Fruit fly (Drosophila melanogaster) whole organism, embryonic: ENCODE data around the gene CG1542.
A peak's percentile ranks its signal among the peaks of the same experiment; 100 is the strongest.

ENCODE experiments used
- CG10267 ChIP-seq: fragments of 200-800 bp; sonication (Bioruptor generic); optimal IDR thresholded peaks from 2 replicates; lab custom pipeline; 2018; ENCODE audit warnings: missing biosample characterization, mild to moderate bottlenecking, missing genetic modification characterization, moderate library complexity
- CG10462 ChIP-seq: fragments of 200-800 bp; sonication (Bioruptor generic); optimal IDR thresholded peaks from 2 replicates; lab custom pipeline; 2016; ENCODE audit warnings: missing biosample characterization, missing genetic modification characterization
- CG11456 ChIP-seq: fragments of 200-800 bp; sonication (Bioruptor generic); IDR thresholded peaks from 3 replicates; pipeline ENCODE4 v1.3.6; 2022; ENCODE audit warnings: missing biosample characterization, missing genetic modification characterization
- CG14667 ChIP-seq: fragments of 200-800 bp; sonication (Bioruptor generic); IDR thresholded peaks from 2 replicates; pipeline ENCODE4 v1.3.6; 2022; ENCODE audit warnings: missing biosample characterization, missing genetic modification characterization
- CG14710 ChIP-seq: fragments of 200-800 bp; sonication (Bioruptor generic); optimal IDR thresholded peaks from 3 replicates; lab custom pipeline; 2019; ENCODE audit warnings: missing biosample characterization, mild to moderate bottlenecking, missing genetic modification characterization, moderate library complexity
- CG15479 ChIP-seq: fragments of 200-800 bp; sonication (Bioruptor generic); optimal IDR thresholded peaks from 3 replicates; lab custom pipeline; 2019; ENCODE audit warnings: missing biosample characterization, mild to moderate bottlenecking, missing genetic modification characterization, moderate library complexity
- CG2199 ChIP-seq: fragments of 200-800 bp; sonication (Bioruptor generic); IDR thresholded peaks from 3 replicates; pipeline ENCODE4 v1.3.6; 2022; ENCODE audit warnings: missing biosample characterization, missing genetic modification characterization
- CG2875 ChIP-seq: fragments of 200-800 bp; sonication (Bioruptor generic); optimal IDR thresholded peaks from 2 replicates; lab custom pipeline; 2017; ENCODE audit warnings: missing biosample characterization, mild to moderate bottlenecking, missing genetic modification characterization, missing genetic modification reagents
- CG31365 ChIP-seq: fragments of 200-800 bp; sonication (Bioruptor generic); optimal IDR thresholded peaks from 2 replicates; lab custom pipeline; 2018; ENCODE audit warnings: missing biosample characterization, mild to moderate bottlenecking, missing genetic modification characterization
- CG31388 ChIP-seq: fragments of 200-800 bp; sonication (Bioruptor generic); optimal IDR thresholded peaks from 2 replicates; lab custom pipeline; 2016; ENCODE audit warnings: missing biosample characterization, missing genetic modification characterization
- CG42726 ChIP-seq: fragments of 200-800 bp; sonication (Bioruptor generic); IDR thresholded peaks from 2 replicates; pipeline ENCODE4 v1.3.6; 2022; ENCODE audit warnings: missing biosample characterization, missing genetic modification characterization; ENCODE audit not compliant: partially characterized antibody
- CG4282 ChIP-seq: fragments of 200-800 bp; sonication (Bioruptor generic); optimal IDR thresholded peaks from 2 replicates; lab custom pipeline; 2016; ENCODE audit warnings: missing biosample characterization, missing genetic modification characterization
- CG4854 ChIP-seq: fragments of 200-800 bp; sonication (Bioruptor generic); optimal IDR thresholded peaks from 2 replicates; lab custom pipeline; 2016; ENCODE audit warnings: missing biosample characterization, missing genetic modification characterization, inconsistent platforms
- CG7372 ChIP-seq: fragments of 200-800 bp; sonication (Bioruptor generic); IDR thresholded peaks from 2 replicates; pipeline ENCODE4 v1.3.6; 2022; ENCODE audit warnings: missing biosample characterization, missing genetic modification characterization
- CG9609 ChIP-seq: fragments of 200-800 bp; sonication (Bioruptor generic); optimal IDR thresholded peaks from 3 replicates; lab custom pipeline; 2016; ENCODE audit warnings: missing biosample characterization, missing genetic modification characterization
- CG9932 ChIP-seq: fragments of 200-800 bp; sonication (Bioruptor generic); IDR thresholded peaks from 2 replicates; pipeline ENCODE4 v1.3.6; 2022; ENCODE audit warnings: missing biosample characterization, missing genetic modification characterization
- Dll ChIP-seq: fragments of 200-800 bp; sonication (Bioruptor generic); IDR thresholded peaks from 4 replicates; pipeline ENCODE4 v1.3.6; 2022; ENCODE audit warnings: missing biosample characterization, missing genetic modification characterization; ENCODE audit not compliant: partially characterized antibody
- Lhr ChIP-seq: fragments of 200-800 bp; sonication (Bioruptor generic); optimal IDR thresholded peaks from 3 replicates; lab custom pipeline; 2017; ENCODE audit warnings: mild to moderate bottlenecking, missing biosample characterization, missing genetic modification reagents, missing genetic modification characterization
- MTF-1 ChIP-seq: fragments of 200-800 bp; sonication (Bioruptor generic); optimal IDR thresholded peaks from 2 replicates; lab custom pipeline; 2018; ENCODE audit warnings: missing biosample characterization, mild to moderate bottlenecking, missing genetic modification characterization, borderline replicate concordance
- Mes4 ChIP-seq: fragments of 200-800 bp; sonication (Bioruptor generic); optimal IDR thresholded peaks from 2 replicates; lab custom pipeline; 2016; ENCODE audit warnings: missing biosample characterization, missing genetic modification characterization
- NC2β ChIP-seq: fragments of 200-800 bp; sonication (Bioruptor generic); optimal IDR thresholded peaks from 2 replicates; lab custom pipeline; 2016; ENCODE audit warnings: missing biosample characterization, missing genetic modification characterization
- NFAT ChIP-seq: fragments of 200-800 bp; sonication (Bioruptor generic); IDR thresholded peaks from 2 replicates; pipeline ENCODE4 v1.3.6; 2022; ENCODE audit warnings: missing biosample characterization, missing genetic modification characterization
- NK7.1 ChIP-seq: fragments of 200-800 bp; sonication (Bioruptor generic); optimal IDR thresholded peaks from 3 replicates; lab custom pipeline; 2016; ENCODE audit warnings: missing biosample characterization, missing genetic modification characterization
- Neu2 ChIP-seq: fragments of 200-800 bp; sonication (Bioruptor generic); optimal IDR thresholded peaks from 3 replicates; lab custom pipeline; 2016; ENCODE audit warnings: missing biosample characterization, missing genetic modification characterization, borderline replicate concordance
- Nf-YA ChIP-seq: fragments of 200-800 bp; sonication (Bioruptor generic); IDR thresholded peaks from 2 replicates; pipeline ENCODE4 v1.3.6; 2022; ENCODE audit warnings: missing biosample characterization, missing genetic modification characterization
- Rx ChIP-seq: fragments of 200-800 bp; sonication (Bioruptor generic); IDR thresholded peaks from 2 replicates; pipeline ENCODE4 v1.3.6; 2022; ENCODE audit warnings: missing biosample characterization, missing genetic modification characterization
- TFAM ChIP-seq: fragments of 200-800 bp; sonication (Bioruptor generic); optimal IDR thresholded peaks from 2 replicates; lab custom pipeline; 2017; ENCODE audit warnings: missing biosample characterization, missing genetic modification characterization, inconsistent platforms
- Xbp1 ChIP-seq: fragments of 200-800 bp; sonication (Bioruptor generic); optimal IDR thresholded peaks from 3 replicates; lab custom pipeline; 2016; ENCODE audit warnings: missing biosample characterization, mild to moderate bottlenecking, missing genetic modification characterization
- bab2 ChIP-seq: fragments of 200-800 bp; sonication (Bioruptor generic); optimal IDR thresholded peaks from 2 replicates; lab custom pipeline; 2016; ENCODE audit warnings: missing biosample characterization, missing genetic modification characterization
- btn ChIP-seq: fragments of 200-800 bp; sonication (Bioruptor generic); optimal IDR thresholded peaks from 2 replicates; lab custom pipeline; 2016; ENCODE audit warnings: missing biosample characterization, missing genetic modification characterization
- cas ChIP-seq: fragments of 200-800 bp; sonication (Bioruptor generic); IDR thresholded peaks from 2 replicates; pipeline ENCODE4 v1.3.6; 2022; ENCODE audit warnings: missing biosample characterization, missing genetic modification characterization
- corto ChIP-seq: fragments of 200-800 bp; sonication (Bioruptor generic); optimal IDR thresholded peaks from 2 replicates; lab custom pipeline; 2016; ENCODE audit warnings: missing biosample characterization, mild to moderate bottlenecking, missing genetic modification characterization, moderate library complexity
- dati ChIP-seq: fragments of 200-800 bp; sonication (Bioruptor generic); IDR thresholded peaks from 2 replicates; pipeline ENCODE4 v1.3.6; 2022; ENCODE audit warnings: missing biosample characterization, missing genetic modification characterization
- dm ChIP-seq: fragments of 200-800 bp; sonication (Bioruptor generic); optimal IDR thresholded peaks from 3 replicates; lab custom pipeline; 2016; ENCODE audit warnings: missing biosample characterization, missing genetic modification characterization
- emc ChIP-seq: fragments of 200-800 bp; sonication (Bioruptor generic); optimal IDR thresholded peaks from 2 replicates; lab custom pipeline; 2016; ENCODE audit warnings: missing biosample characterization, missing genetic modification characterization
- inv ChIP-seq: fragments of 200-800 bp; sonication (Bioruptor generic); IDR thresholded peaks from 2 replicates; pipeline ENCODE4 v1.3.6; 2022; ENCODE audit warnings: missing biosample characterization, missing genetic modification characterization; ENCODE audit not compliant: partially characterized antibody
- lov ChIP-seq, 2 experiments: fragments of 200-800 bp in 1 of 2; fragments of >200 bp in 1 of 2; sonication (Bioruptor generic) in 1 of 2; IDR thresholded peaks in 1 of 2; optimal IDR thresholded peaks in 1 of 2; 2 replicates in 1 of 2; 3 replicates in 1 of 2; pipeline versions ENCODE4 v1.3.6 to Lab custom; 2017 to 2022; ENCODE audit warnings: missing biosample characterization in 1 of 2, missing genetic modification characterization in 1 of 2
- oc ChIP-seq: fragments of 200-800 bp; sonication (Bioruptor generic); optimal IDR thresholded peaks from 2 replicates; lab custom pipeline; 2018; ENCODE audit warnings: missing biosample characterization, mild to moderate bottlenecking, missing genetic modification characterization, moderate library complexity
- onecut ChIP-seq: fragments of 200-800 bp; sonication (Bioruptor generic); IDR thresholded peaks from 2 replicates; pipeline ENCODE4 v1.3.6; 2022; ENCODE audit warnings: missing biosample characterization, missing genetic modification characterization
- sd ChIP-seq: fragments of 200-800 bp; sonication (Bioruptor generic); optimal IDR thresholded peaks from 3 replicates; lab custom pipeline; 2018; ENCODE audit warnings: missing biosample characterization, mild to moderate bottlenecking, missing genetic modification characterization, moderate library complexity
- sens ChIP-seq: fragments of 200-800 bp; sonication (Bioruptor generic); peaks from one replicate; lab custom pipeline; 2016; ENCODE audit warnings: missing biosample characterization, missing genetic modification characterization
- sens-2 ChIP-seq: fragments of 200-800 bp; sonication (Bioruptor generic); IDR thresholded peaks from 2 replicates; pipeline ENCODE4 v1.3.6; 2022; ENCODE audit warnings: missing biosample characterization, missing genetic modification characterization
- shn ChIP-seq: fragments of 200-800 bp; sonication (Bioruptor generic); optimal IDR thresholded peaks from 3 replicates; lab custom pipeline; 2016; ENCODE audit warnings: missing biosample characterization, missing genetic modification characterization
- sisA ChIP-seq: fragments of 200-800 bp; sonication (Bioruptor generic); IDR thresholded peaks from 2 replicates; pipeline ENCODE4 v1.3.6; 2022; ENCODE audit warnings: missing biosample characterization, missing genetic modification characterization
- sna ChIP-seq: fragments of 200-800 bp; sonication (Bioruptor generic); IDR thresholded peaks from 2 replicates; pipeline ENCODE4 v1.3.6; 2022; ENCODE audit warnings: missing biosample characterization, missing genetic modification characterization; ENCODE audit not compliant: partially characterized antibody
- sob ChIP-seq: fragments of 200-800 bp; sonication (Bioruptor generic); IDR thresholded peaks from 2 replicates; pipeline ENCODE4 v1.3.6; 2022; ENCODE audit warnings: missing biosample characterization, missing genetic modification characterization
- tll ChIP-seq, 2 experiments: fragments of 200-800 bp in 1 of 2; fragments of >200 bp in 1 of 2; sonication (Bioruptor generic) in 1 of 2; optimal IDR thresholded peaks; 2 replicates each; lab custom pipeline; 2017 to 2019; ENCODE audit warnings: missing biosample characterization in 2 of 2, missing genetic modification characterization in 2 of 2, mild to moderate bottlenecking in 1 of 2, moderate library complexity in 1 of 2
- zfh1 ChIP-seq: fragments of 200-800 bp; sonication (Bioruptor generic); IDR thresholded peaks from 3 replicates; pipeline ENCODE4 v1.3.6; 2022; ENCODE audit warnings: missing biosample characterization, missing genetic modification characterization

CG1542 gene

dm6 chr3R:31252093-31252962, 39.1 kb downstream of the CG1542 start, which contains the start of the genes qless and mRpL32 (continued):
- TF ChIP-seq cas (GFP tag; lab: Robert Waterston, UW) (peak; percentile 52; the same call in 1 of the 2 replicates), Lhr (no peak), Nf-YA (GFP tag; lab: Robert Waterston, UW) (peak; percentile 39; the same call in 1 of the 2 replicates), CG14710 (tag; lab: Kevin White, UChicago) (peak; percentile 74), inv (peak; percentile 30; the same call in 1 of the 2 replicates), bab2 (peak; percentile 71), CG4854 (peak; percentile 48), oc (tag; lab: Kevin White, UChicago) (no peak), CG7372 (peak; percentile 79), sens-2 (GFP tag; lab: Robert Waterston, UW) (no peak), NC2β (GFP tag; lab: Kevin White, UChicago) (peak; percentile 25), sna (GFP tag; lab: Robert Waterston, UW) (peak; percentile 77), lov (optimal IDR thresholded peaks at IDR 0.05; lab: Kevin White, UChicago) (no peak), lov (GFP tag; IDR thresholded peaks at IDR 0.05; lab: Robert Waterston, UW) (peak; percentile 82), sd (tag; lab: Kevin White, UChicago) (no peak), onecut (peak; percentile 15; the same call in 1 of the 2 replicates), MTF-1 (GFP tag; lab: Kevin White, UChicago) (no peak), CG2875 (no peak), CG31388 (GFP tag; lab: Kevin White, UChicago) (peak; percentile 79), emc (GFP tag; lab: Kevin White, UChicago) (peak; percentile 72), CG11456 (GFP tag; lab: Robert Waterston, UW) (peak; percentile 82), Mes4 (peak; percentile 40), tll (GFP tag; optimal IDR thresholded peaks at IDR 0.05; lab: Kevin White, UChicago) (peak in 1 of 2 experiments; percentile 13), sens (peak; percentile 94), CG42726 (GFP tag; lab: Robert Waterston, UW) (no peak), CG15479 (GFP tag; lab: Kevin White, UChicago) (peak; percentile 56), dm (GFP tag; lab: Kevin White, UChicago) (peak; percentile 35), sob (GFP tag; lab: Robert Waterston, UW) (peak; percentile 78), sisA (GFP tag; lab: Robert Waterston, UW) (peak; percentile 59), CG14667 (peak; percentile 22; the same call in 1 of the 2 replicates), CG4282 (GFP tag; lab: Kevin White, UChicago) (no peak), btn (peak; percentile 44), corto (GFP tag; lab: Kevin White, UChicago) (no peak), CG9609 (GFP tag; lab: Kevin White, UChicago) (peak; percentile 26), NK7.1 (GFP tag; lab: Kevin White, UChicago) (no peak), CG10462 (GFP tag; lab: Kevin White, UChicago) (no peak), NFAT (GFP tag; lab: Robert Waterston, UW) (peak; percentile 62; the same call in 1 of the 2 replicates), CG2199 (GFP tag; lab: Robert Waterston, UW) (no peak), Xbp1 (GFP tag; lab: Kevin White, UChicago) (peak; percentile 48), zfh1 (peak; percentile 90), Dll (peak; percentile 92), shn (peak; percentile 48), Rx (GFP tag; lab: Robert Waterston, UW) (peak; percentile 72), CG9932 (GFP tag; lab: Robert Waterston, UW) (peak; percentile 65), dati (GFP tag; lab: Robert Waterston, UW) (peak; percentile 70), Neu2 (GFP tag; lab: Kevin White, UChicago) (peak; percentile 9), CG31365 (no peak), TFAM (GFP tag; lab: Kevin White, UChicago) (peak; percentile 0), CG10267 (tag; lab: Kevin White, UChicago) (peak; percentile 51)
